Fruit fly (Drosophila melanogaster): Measurements from ENCODE around the gene Cpr65Ax1.

dm6 chr3L:6132009-6132408 lies 15.8 kb downstream of the Cpr65Ax1 start, which contains the start of gene Cpr65Au:
- TF ChIP-seq psq (GFP tag; optimal IDR thresholded peaks at IDR 0.05) (no peak), seq (GFP tag; IDR thresholded peaks at IDR 0.05) (no peak)
